Worm (Caenorhabditis elegans): ENCODE measurements around the gene R08A2.2.

The R08A2.2 gene

DNA sequence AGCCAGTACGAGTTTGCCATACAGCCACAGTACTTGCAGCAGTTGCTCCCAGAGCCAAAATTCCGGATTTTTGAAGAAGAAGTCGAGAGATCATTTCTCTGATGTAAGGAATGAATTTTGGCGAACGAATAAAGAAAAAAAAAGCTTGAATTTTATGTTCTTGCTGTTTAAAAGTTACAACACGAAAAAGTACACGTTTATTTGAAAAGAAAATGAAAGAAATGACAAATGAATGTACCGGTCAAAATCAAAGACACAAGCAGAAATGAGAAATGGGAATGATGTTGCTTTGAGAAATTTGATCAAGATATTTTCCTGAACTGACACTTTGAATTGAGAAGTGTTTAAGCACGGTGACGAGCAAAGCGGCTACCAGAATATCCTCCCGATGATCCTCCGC lies 25.7 kb upstream of the R08A2.2 start, which contains the start of gene Y50E8A.6:
TSS of gene Y50E8A.6 (minus strand) at position 101 of the 400 bp plus-strand sequence.
- no peak for TF ChIP-seq fkh-2 (tag; optimal IDR thresholded peaks at IDR 0.05)
- no peak for TF ChIP-seq hmg-11 (tag; optimal IDR thresholded peaks at IDR 0.05)
- TF ChIP-seq ceh-28 (tag; optimal IDR thresholded peaks at IDR 0.05): no peak
- TF ChIP-seq nhr-76 (tag; optimal IDR thresholded peaks at IDR 0.05): no peak
- no peak for TF ChIP-seq aly-2 (tag; optimal IDR thresholded peaks at IDR 0.05)

- TF ChIP-seq nhr-28 (tag; optimal IDR thresholded peaks at IDR 0.05) (no peak), sea-2 (GFP tag; optimal IDR thresholded peaks at IDR 0.05) (no peak), nhr-12 (tag; optimal IDR thresholded peaks at IDR 0.05) (no peak), snpc-4 (tag; optimal IDR thresholded peaks at IDR 0.05) (no peak), lin-39 (tag; optimal IDR thresholded peaks at IDR 0.05) (no peak), elt-2 (tag; optimal IDR thresholded peaks at IDR 0.05) (no peak), nhr-76 (tag; optimal IDR thresholded peaks at IDR 0.05) (no peak)
Measured at ce11 chrV:14736851-14737250, 21.3 kb upstream of the R08A2.2 start, which contains the start of gene Y50E8A.5. TSS of gene Y50E8A.5 (minus strand) at chrV:14736951.

ce11 chrV:14734187-14734765 lies 18.8 kb upstream of the R08A2.2 start, which contains the start of gene unc-61:
TSS of gene unc-61 (minus strand) at chrV:14734237.
- TF ChIP-seq ceh-28 (tag; optimal IDR thresholded peaks at IDR 0.05): no peak
- TF ChIP-seq R02D3.7 (tag; optimal IDR thresholded peaks at IDR 0.05): peak; percentile 82
- peak; percentile 35 for TF ChIP-seq pha-4 (tag; optimal IDR thresholded peaks at IDR 0.05)
- TF ChIP-seq nhr-43 (tag; optimal IDR thresholded peaks at IDR 0.05; ENCODE audit: poor library complexity, severe bottlenecking): no peak
- no peak for TF ChIP-seq hmg-11 (tag; optimal IDR thresholded peaks at IDR 0.05)
- TF ChIP-seq lin-15B (tag; optimal IDR thresholded peaks at IDR 0.05): peak; percentile 74
- TF ChIP-seq ceh-9 (tag; optimal IDR thresholded peaks at IDR 0.05): no peak
- no peak for TF ChIP-seq sea-2 (GFP tag; optimal IDR thresholded peaks at IDR 0.05)
- TF ChIP-seq lin-39 (tag; optimal IDR thresholded peaks at IDR 0.05): peak; percentile 1

DNA sequence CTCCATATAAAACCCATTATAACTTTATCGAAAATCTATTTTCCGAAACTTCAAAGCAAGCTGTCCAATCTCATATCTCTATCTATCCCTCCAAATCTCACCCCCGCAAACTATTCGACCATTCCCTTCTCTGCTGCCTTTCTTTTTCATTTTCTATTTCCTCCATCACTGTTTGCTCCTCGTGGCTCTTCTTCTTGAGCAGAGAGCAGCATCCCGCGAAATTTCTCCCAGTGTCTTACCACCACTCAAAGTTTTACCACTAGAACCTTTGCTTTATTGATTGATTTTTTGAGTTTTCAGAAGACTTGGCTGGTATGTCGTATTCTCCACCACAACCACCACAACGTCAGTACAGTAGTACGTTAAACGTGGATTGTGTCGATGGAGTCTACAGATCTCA lies 13.8 kb upstream of the R08A2.2 start, which contains the start of gene oig-3:
TSS of gene oig-3 (plus strand) at position 301 of the 400 bp plus-strand sequence.
- TF ChIP-seq nhr-25 (tag; optimal IDR thresholded peaks at IDR 0.05) (no peak), nhr-237 (tag; optimal IDR thresholded peaks at IDR 0.05) (no peak), fkh-2 (tag; optimal IDR thresholded peaks at IDR 0.05) (no peak), pha-4 (tag; optimal IDR thresholded peaks at IDR 0.05) (no peak), egl-5 (tag; optimal IDR thresholded peaks at IDR 0.05) (no peak), nhr-11 (tag; optimal IDR thresholded peaks at IDR 0.05) (no peak), ztf-11 (tag; optimal IDR thresholded peaks at IDR 0.05) (no peak), ceh-82 (tag; optimal IDR thresholded peaks at IDR 0.05) (no peak), fos-1 (tag; optimal IDR thresholded peaks at IDR 0.05) (no peak), mdl-1 (tag; optimal IDR thresholded peaks at IDR 0.05) (no peak), zag-1 (tag; optimal IDR thresholded peaks at IDR 0.05) (no peak), ZK546.5 (tag; optimal IDR thresholded peaks at IDR 0.05) (no peak), egl-27 (tag; optimal IDR thresholded peaks at IDR 0.05) (no peak), nhr-43 (tag; optimal IDR thresholded peaks at IDR 0.05; ENCODE audit: poor library complexity, severe bottlenecking) (no peak), unc-62 (GFP tag; optimal IDR thresholded peaks at IDR 0.05) (no peak), lin-15B (tag; optimal IDR thresholded peaks at IDR 0.05) (no peak), ztf-4 (tag; optimal IDR thresholded peaks at IDR 0.05) (no peak), snpc-4 (tag; optimal IDR thresholded peaks at IDR 0.05) (no peak), lsy-12 (tag; optimal IDR thresholded peaks at IDR 0.05) (no peak), eor-1 (tag; optimal IDR thresholded peaks at IDR 0.05) (no peak)

ce11 chrV:14728754-14729153 lies 13.2 kb upstream of the R08A2.2 start, which contains the start of gene Y50E8A.2:
TSS of gene Y50E8A.2 (minus strand) at chrV:14728854.
- TF ChIP-seq ceh-9 (tag; optimal IDR thresholded peaks at IDR 0.05) (no peak), nhr-23 (tag; optimal IDR thresholded peaks at IDR 0.05) (no peak), egl-27 (tag; optimal IDR thresholded peaks at IDR 0.05) (no peak), fkh-2 (tag; optimal IDR thresholded peaks at IDR 0.05) (no peak), lin-39 (tag; optimal IDR thresholded peaks at IDR 0.05) (no peak), nhr-77 (tag; optimal IDR thresholded peaks at IDR 0.05) (no peak), ZK546.5 (tag; optimal IDR thresholded peaks at IDR 0.05) (no peak), fos-1 (tag; optimal IDR thresholded peaks at IDR 0.05) (no peak), elt-2 (tag; optimal IDR thresholded peaks at IDR 0.05) (no peak), eor-1 (tag; optimal IDR thresholded peaks at IDR 0.05) (no peak)
